Fruit fly (Drosophila melanogaster) whole organism: Measurements from ENCODE around the gene CG13385.

Experiments used
- CG8478 ChIP-seq: fragments of >200 bp; optimal IDR thresholded peaks from 2 replicates; lab custom pipeline; 2018; ENCODE audit warnings: inconsistent platforms
- Dll ChIP-seq: fragments of >200 bp; optimal IDR thresholded peaks from 2 replicates; lab custom pipeline; 2017
- pan ChIP-seq: fragments of >200 bp; optimal IDR thresholded peaks from 2 replicates; lab custom pipeline; 2017
- psq ChIP-seq: fragments of >200 bp; optimal IDR thresholded peaks from 2 replicates; lab custom pipeline; 2017

- TF ChIP-seq Dll (lab: Kevin White, UChicago), result no peak
- TF ChIP-seq CG8478 (lab: Kevin White, UChicago), result no peak
- no peak for TF ChIP-seq psq (lab: Kevin White, UChicago)
- TF ChIP-seq pan (lab: Kevin White, UChicago), result no peak
Measured at dm6 chr2L:8417562-8417961, 21.1 kb downstream of the CG13385 start.
